Fruit fly (Drosophila melanogaster): ENCODE measurements around the gene CG11555.

CG11555 gene

DNA sequence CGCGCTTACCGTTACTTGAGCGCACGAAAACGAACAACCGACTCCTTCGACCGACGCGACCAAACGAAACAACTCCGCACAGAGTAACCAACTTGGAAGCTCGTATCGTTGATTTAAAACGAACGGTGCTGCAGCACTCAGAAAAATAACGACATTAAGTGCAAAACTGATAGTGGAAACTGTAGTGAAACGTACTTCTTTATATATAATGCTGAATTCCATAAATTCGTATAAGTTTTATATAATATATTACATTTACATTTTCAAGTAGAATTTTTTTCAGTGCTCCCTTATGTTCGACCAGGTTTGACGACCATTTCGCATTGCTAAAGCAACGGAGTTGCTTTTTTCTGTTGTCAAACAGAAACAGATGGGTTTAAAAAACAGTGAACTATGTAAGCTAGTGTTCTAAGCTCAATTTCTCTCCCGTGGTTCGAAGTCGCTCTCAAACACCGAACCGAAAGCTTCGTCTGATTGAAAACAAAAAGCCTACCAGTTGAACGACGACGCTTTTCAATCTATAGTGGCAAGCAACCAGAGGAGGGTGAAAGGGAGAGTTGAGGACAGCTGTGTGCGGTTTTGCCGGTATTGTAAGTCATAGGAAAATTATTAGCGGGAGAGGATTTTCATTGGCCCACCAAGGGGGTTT is 6.1 kb upstream of the CG11555 start, which contains the start of gene CG17075 (continued):
- TF ChIP-seq sima (GFP tag; optimal IDR thresholded peaks at IDR 0.05) (no peak), Blimp-1 (GFP tag; optimal IDR thresholded peaks at IDR 0.05) (peak; percentile 89), zfh2 (GFP tag; optimal IDR thresholded peaks at IDR 0.05) (peak; percentile 79), YL-1 (GFP tag; optimal IDR thresholded peaks at IDR 0.05) (peak; percentile 63), lbe (GFP tag; optimal IDR thresholded peaks at IDR 0.05) (no peak), B-H1 (GFP tag; IDR thresholded peaks at IDR 0.05) (peak; percentile 94), CG30020 (tag; optimal IDR thresholded peaks at IDR 0.05) (peak; percentile 63), CG1233 (GFP tag; optimal IDR thresholded peaks at IDR 0.05) (peak; percentile 92), HLH4C (GFP tag; IDR thresholded peaks at IDR 0.05; ENCODE audit: partially characterized antibody) (no peak), Hmx (GFP tag; optimal IDR thresholded peaks at IDR 0.05) (peak; percentile 72), ken (GFP tag; IDR thresholded peaks at IDR 0.05) (peak; percentile 93), Sox100B (GFP tag; optimal IDR thresholded peaks at IDR 0.05) (peak; percentile 92), vvl (GFP tag; IDR thresholded peaks at IDR 0.05) (peak; percentile 98), CG1529 (GFP tag; optimal IDR thresholded peaks at IDR 0.05) (peak; percentile 83), Hr51 (GFP tag; optimal IDR thresholded peaks at IDR 0.05) (peak; percentile 75 to 96), az2 (GFP tag; optimal IDR thresholded peaks at IDR 0.05) (peak; percentile 94), disco-r (GFP tag; optimal IDR thresholded peaks at IDR 0.05) (no peak), Nf-YB (GFP tag; optimal IDR thresholded peaks at IDR 0.05) (peak; percentile 72), kay (GFP tag; optimal IDR thresholded peaks at IDR 0.05) (peak; percentile 86), CG34376 (GFP tag; optimal IDR thresholded peaks at IDR 0.05) (peak; percentile 80), Tbp (GFP tag; optimal IDR thresholded peaks at IDR 0.05) (no peak), cg (GFP tag; optimal IDR thresholded peaks at IDR 0.05) (no peak), chn (GFP tag; optimal IDR thresholded peaks at IDR 0.05) (peak; percentile 83), sug (tag; optimal IDR thresholded peaks at IDR 0.05) (peak; percentile 88), Chrac-16 (GFP tag; optimal IDR thresholded peaks at IDR 0.05) (peak; percentile 89), Adf1 (GFP tag; IDR thresholded peaks at IDR 0.05) (peak; percentile 80), stwl (tag; optimal IDR thresholded peaks at IDR 0.05) (no peak), cad (GFP tag; optimal IDR thresholded peaks at IDR 0.05) (no peak), NC2α (GFP tag; optimal IDR thresholded peaks at IDR 0.05) (no peak), kni (GFP tag; optimal IDR thresholded peaks at IDR 0.05) (peak; percentile 38), wor (GFP tag; IDR thresholded peaks at IDR 0.05) (peak; percentile 90), abd-A (tag; optimal IDR thresholded peaks at IDR 0.05) (peak; percentile 72), MESR4 (GFP tag; optimal IDR thresholded peaks at IDR 0.05) (peak; percentile 27), HHEX (GFP tag; optimal IDR thresholded peaks at IDR 0.05) (peak; percentile 96), CG12219 (GFP tag; optimal IDR thresholded peaks at IDR 0.05) (peak; percentile 88), tll (GFP tag; optimal IDR thresholded peaks at IDR 0.05) (no peak), CG7786 (GFP tag; optimal IDR thresholded peaks at IDR 0.05) (peak; percentile 55), CrebB (tag; optimal IDR thresholded peaks at IDR 0.05) (peak; percentile 90)

- TF ChIP-seq esg (GFP tag; conservative IDR thresholded peaks at IDR 0.05) (no peak), vvl (GFP tag; IDR thresholded peaks at IDR 0.05) (no peak), C15 (GFP tag; IDR thresholded peaks at IDR 0.05) (no peak), lov (optimal IDR thresholded peaks at IDR 0.05) (no peak), lov (GFP tag; IDR thresholded peaks at IDR 0.05) (no peak), p53 (GFP tag; optimal IDR thresholded peaks at IDR 0.05) (no peak), CG15514 (GFP tag; optimal IDR thresholded peaks at IDR 0.05) (no peak), CG42726 (GFP tag; IDR thresholded peaks at IDR 0.05; ENCODE audit: partially characterized antibody) (no peak), Taf1 (GFP tag; IDR thresholded peaks at IDR 0.05) (no peak)
Observed at dm6 chr2L:268788-269187, 4.8 kb upstream of the CG11555 start, which contains the start of gene CG3345. CG3345 (plus strand) TSS chr2L:269088.
